Worm (Caenorhabditis elegans) whole organism, mixed stage, embryonic: Measurements from ENCODE around the gene clec-234.

Experiments used
- bed-3 ChIP-seq: fragments of 200-800 bp; sonication (Bioruptor generic); optimal IDR thresholded peaks from 3 replicates; lab custom pipeline; 2018; ENCODE audit warnings: mild to moderate bottlenecking, missing genetic modification characterization, moderate library complexity, missing compliant biosample characterization
- blmp-1 ChIP-seq: fragments of 150-350 bp; optimal IDR thresholded peaks from 2 replicates; lab custom pipeline; 2014; ENCODE audit warnings: missing biosample characterization, missing genetic modification characterization
- ceh-39 ChIP-seq: fragments of 150-350 bp; optimal IDR thresholded peaks from 2 replicates; lab custom pipeline; 2014; ENCODE audit warnings: missing biosample characterization, missing genetic modification characterization
- ceh-43 ChIP-seq: fragments of 200-800 bp; sonication (Bioruptor generic); optimal IDR thresholded peaks from 2 replicates; lab custom pipeline; 2018; ENCODE audit warnings: mild to moderate bottlenecking, missing genetic modification characterization, moderate library complexity, missing compliant biosample characterization
- ceh-83 ChIP-seq: fragments of 200-800 bp; sonication (Bioruptor generic); optimal IDR thresholded peaks from 2 replicates; lab custom pipeline; 2018; ENCODE audit warnings: mild to moderate bottlenecking, missing genetic modification characterization, missing compliant biosample characterization
- ces-1 ChIP-seq: fragments of 150-350 bp; optimal IDR thresholded peaks from 2 replicates; lab custom pipeline; 2014; ENCODE audit warnings: missing biosample characterization, missing genetic modification reagents, missing genetic modification characterization
- cnd-1 ChIP-seq: fragments of 200-800 bp; sonication (Bioruptor generic); optimal IDR thresholded peaks from 2 replicates; lab custom pipeline; 2018; ENCODE audit warnings: mild to moderate bottlenecking, missing genetic modification characterization, missing compliant biosample characterization
- drap-1 ChIP-seq: fragments of 200-800 bp; sonication (Bioruptor generic); optimal IDR thresholded peaks from 3 replicates; lab custom pipeline; 2018; ENCODE audit warnings: mild to moderate bottlenecking, missing genetic modification characterization, missing compliant biosample characterization
- elt-1 ChIP-seq: sonication (generic microtip); optimal IDR thresholded peaks from 2 replicates; lab custom pipeline; 2017; ENCODE audit warnings: missing genetic modification characterization, mild to moderate bottlenecking, missing compliant biosample characterization, antibody characterized with exemption, moderate library complexity, borderline replicate concordance; ENCODE audit not compliant: insufficient read depth
- elt-3 ChIP-seq: fragments of 150-350 bp; optimal IDR thresholded peaks from 2 replicates; lab custom pipeline; 2014; ENCODE audit warnings: missing biosample characterization, missing genetic modification characterization
- flh-1 ChIP-seq: fragments of 200-800 bp; sonication (Bioruptor generic); optimal IDR thresholded peaks from 2 replicates; lab custom pipeline; 2018; ENCODE audit warnings: mild to moderate bottlenecking, missing genetic modification characterization, moderate library complexity, missing compliant biosample characterization
- ham-2 ChIP-seq: fragments of 200-800 bp; sonication (Bioruptor generic); optimal IDR thresholded peaks from 2 replicates; lab custom pipeline; 2018; ENCODE audit warnings: mild to moderate bottlenecking, missing genetic modification characterization, missing compliant biosample characterization
- hlh-1 ChIP-seq: fragments of 150-350 bp; optimal IDR thresholded peaks from 2 replicates; lab custom pipeline; 2014; ENCODE audit warnings: missing biosample characterization, missing genetic modification reagents, missing genetic modification characterization
- lin-13 ChIP-seq: fragments of 150-350 bp; optimal IDR thresholded peaks from 2 replicates; lab custom pipeline; 2014; ENCODE audit warnings: missing biosample characterization, missing genetic modification characterization
- lin-32 ChIP-seq: fragments of 200-800 bp; sonication (Bioruptor generic); optimal IDR thresholded peaks from 2 replicates; lab custom pipeline; 2018; ENCODE audit warnings: mild to moderate bottlenecking, missing genetic modification characterization, missing compliant biosample characterization
- lsy-2 ChIP-seq: fragments of 150-350 bp; optimal IDR thresholded peaks from 2 replicates; lab custom pipeline; 2014; ENCODE audit warnings: missing biosample characterization, missing genetic modification characterization
- mab-5 ChIP-seq: fragments of 150-350 bp; optimal IDR thresholded peaks from 2 replicates; lab custom pipeline; 2014; ENCODE audit warnings: missing biosample characterization, missing genetic modification characterization
- mep-1 ChIP-seq: fragments of 150-350 bp; optimal IDR thresholded peaks from 2 replicates; lab custom pipeline; 2017; ENCODE audit warnings: missing biosample characterization, missing genetic modification reagents, missing genetic modification characterization, inconsistent platforms
- nhr-12 ChIP-seq: fragments of 150-350 bp; optimal IDR thresholded peaks from 2 replicates; lab custom pipeline; 2014; ENCODE audit warnings: missing biosample characterization, missing genetic modification characterization
- nhr-2 ChIP-seq: fragments of 150-350 bp; optimal IDR thresholded peaks from 2 replicates; lab custom pipeline; 2014; ENCODE audit warnings: missing biosample characterization, missing genetic modification characterization
- nhr-237 ChIP-seq: fragments of 150-350 bp; optimal IDR thresholded peaks from 2 replicates; lab custom pipeline; 2014; ENCODE audit warnings: missing biosample characterization, missing genetic modification characterization
- nhr-28 ChIP-seq: fragments of 150-350 bp; optimal IDR thresholded peaks from 2 replicates; lab custom pipeline; 2014; ENCODE audit warnings: missing biosample characterization, missing genetic modification characterization
- nhr-76 ChIP-seq: sonication (generic microtip); optimal IDR thresholded peaks from 2 replicates; lab custom pipeline; 2017; ENCODE audit warnings: missing biosample characterization, missing genetic modification characterization
- pha-4 ChIP-seq: fragments of 150-350 bp; optimal IDR thresholded peaks from 2 replicates; lab custom pipeline; 2018; ENCODE audit warnings: missing biosample characterization, missing genetic modification reagents, missing genetic modification characterization
- sem-2 ChIP-seq: fragments of 200-800 bp; sonication (Bioruptor generic); optimal IDR thresholded peaks from 2 replicates; lab custom pipeline; 2018; ENCODE audit warnings: mild to moderate bottlenecking, missing genetic modification characterization, missing compliant biosample characterization
- sptf-1 ChIP-seq: sonication (generic microtip); optimal IDR thresholded peaks from 2 replicates; lab custom pipeline; 2017; ENCODE audit warnings: mild to moderate bottlenecking, missing genetic modification characterization, moderate library complexity, missing compliant biosample characterization
- tbx-8 ChIP-seq: fragments of 200-800 bp; sonication (Bioruptor generic); optimal IDR thresholded peaks from 2 replicates; lab custom pipeline; 2018; ENCODE audit warnings: mild to moderate bottlenecking, missing genetic modification characterization, moderate library complexity, missing compliant biosample characterization
- unc-62 ChIP-seq: fragments of 150-350 bp; optimal IDR thresholded peaks from 2 replicates; lab custom pipeline; 2014; ENCODE audit warnings: missing biosample characterization, missing genetic modification reagents, missing genetic modification characterization
- zip-8 ChIP-seq: fragments of 150-350 bp; optimal IDR thresholded peaks from 2 replicates; lab custom pipeline; 2014; ENCODE audit warnings: missing biosample characterization, missing genetic modification characterization
- ztf-11 ChIP-seq: fragments of 150-350 bp; optimal IDR thresholded peaks from 2 replicates; lab custom pipeline; 2014; ENCODE audit warnings: missing biosample characterization, missing genetic modification characterization

clec-234 gene

ce11 chrV:16435510-16435909, 2.1 kb upstream of the clec-234 start, which contains the start of the genes F26D2.13 and F26D2.14:
Gene F26D2.13 (minus strand): TSS chrV:16435610.
Gene F26D2.14 (plus strand): TSS chrV:16435855.
- TF ChIP-seq ztf-11 (tag; lab: Kevin White, UChicago) (no peak), bed-3 (GFP tag; lab: Kevin White, UChicago) (no peak), ceh-43 (GFP tag; lab: Kevin White, UChicago) (no peak), nhr-237 (tag; lab: Kevin White, UChicago) (no peak), pha-4 (tag; lab: Kevin White, UChicago) (no peak), elt-3 (tag; lab: Kevin White, UChicago) (no peak), ham-2 (GFP tag; lab: Kevin White, UChicago) (no peak), nhr-2 (tag; lab: Kevin White, UChicago) (no peak), lin-32 (no peak), tbx-8 (no peak), unc-62 (GFP tag; lab: Kevin White, UChicago) (no peak), nhr-28 (tag; lab: Kevin White, UChicago) (no peak), drap-1 (GFP tag; lab: Kevin White, UChicago) (no peak), ceh-83 (GFP tag; lab: Kevin White, UChicago) (no peak), sptf-1 (tag; lab: Kevin White, UChicago) (no peak), ceh-39 (tag; lab: Kevin White, UChicago) (no peak), zip-8 (no peak)

ce11 chrV:16429940-16430339, 3.4 kb downstream of the clec-234 start, which contains the start of gene str-73:
Gene str-73 (plus strand): TSS chrV:16430240.
- TF ChIP-seq lin-13 (tag; lab: Kevin White, UChicago) (no peak), pha-4 (tag; lab: Kevin White, UChicago) (no peak), elt-1 (tag; lab: Kevin White, UChicago) (no peak), ceh-39 (tag; lab: Kevin White, UChicago) (no peak), drap-1 (GFP tag; lab: Kevin White, UChicago) (no peak), ces-1 (GFP tag; lab: Kevin White, UChicago) (no peak), mab-5 (tag; lab: Kevin White, UChicago) (no peak), lsy-2 (tag; lab: Kevin White, UChicago) (no peak), sptf-1 (tag; lab: Kevin White, UChicago) (no peak), cnd-1 (tag; lab: Kevin White, UChicago) (no peak), elt-3 (tag; lab: Kevin White, UChicago) (no peak), blmp-1 (tag; lab: Kevin White, UChicago) (no peak)

- TF ChIP-seq lin-32 (no peak), nhr-28 (tag; lab: Kevin White, UChicago) (no peak), elt-1 (tag; lab: Kevin White, UChicago) (no peak), nhr-12 (tag; lab: Kevin White, UChicago) (no peak), drap-1 (GFP tag; lab: Kevin White, UChicago) (no peak), bed-3 (GFP tag; lab: Kevin White, UChicago) (no peak), ceh-39 (tag; lab: Kevin White, UChicago) (no peak), cnd-1 (tag; lab: Kevin White, UChicago) (no peak), ztf-11 (tag; lab: Kevin White, UChicago) (no peak), nhr-76 (tag; lab: Kevin White, UChicago) (no peak), hlh-1 (tag; lab: Kevin White, UChicago) (no peak), unc-62 (GFP tag; lab: Kevin White, UChicago) (no peak), ceh-43 (GFP tag; lab: Kevin White, UChicago) (no peak), sem-2 (GFP tag; lab: Kevin White, UChicago) (no peak), nhr-2 (tag; lab: Kevin White, UChicago) (no peak), zip-8 (no peak), lsy-2 (tag; lab: Kevin White, UChicago) (no peak), mep-1 (tag; lab: Kevin White, UChicago) (no peak), lin-13 (tag; lab: Kevin White, UChicago) (no peak), pha-4 (tag; lab: Kevin White, UChicago) (no peak)
Observed at ce11 chrV:16429503-16429902, 3.9 kb downstream of the clec-234 start, which contains the start of gene F26D2.10. Gene F26D2.10 (minus strand): TSS chrV:16429603.

- TF ChIP-seq ztf-11 (tag; lab: Kevin White, UChicago) (no peak), drap-1 (GFP tag; lab: Kevin White, UChicago) (no peak), ceh-43 (GFP tag; lab: Kevin White, UChicago) (no peak), ces-1 (GFP tag; lab: Kevin White, UChicago) (no peak), lsy-2 (tag; lab: Kevin White, UChicago) (no peak), blmp-1 (tag; lab: Kevin White, UChicago) (no peak), cnd-1 (tag; lab: Kevin White, UChicago) (no peak), pha-4 (tag; lab: Kevin White, UChicago) (no peak), flh-1 (GFP tag; lab: Kevin White, UChicago) (no peak), zip-8 (no peak), nhr-12 (tag; lab: Kevin White, UChicago) (no peak), ceh-83 (GFP tag; lab: Kevin White, UChicago) (no peak), bed-3 (GFP tag; lab: Kevin White, UChicago) (no peak)
Observed at ce11 chrV:16424428-16424827, 8.9 kb downstream of the clec-234 start, which contains the start of gene srw-29. Gene srw-29 (minus strand): TSS chrV:16424528.
